Fruit fly (Drosophila melanogaster) whole organism, embryonic: ENCODE results near the gene CG15209.

Experiments
- CG12219 ChIP-seq: fragments of 200-800 bp; sonication (Bioruptor generic); optimal IDR thresholded peaks from 3 replicates; lab custom pipeline; 2018; ENCODE audit warnings: missing biosample characterization, mild to moderate bottlenecking, missing genetic modification characterization
- CG13775 ChIP-seq: fragments of 200-800 bp; sonication (Bioruptor generic); optimal IDR thresholded peaks from 3 replicates; lab custom pipeline; 2017; ENCODE audit warnings: missing biosample characterization, mild to moderate bottlenecking, missing genetic modification characterization
- CG17385 ChIP-seq: fragments of 200-800 bp; sonication (Bioruptor generic); optimal IDR thresholded peaks from 3 replicates; lab custom pipeline; 2018; ENCODE audit warnings: missing biosample characterization, mild to moderate bottlenecking, missing genetic modification characterization
- CG17912 ChIP-seq: fragments of 200-800 bp; sonication (Bioruptor generic); optimal IDR thresholded peaks from 2 replicates; lab custom pipeline; 2018; ENCODE audit warnings: missing biosample characterization, mild to moderate bottlenecking, missing genetic modification characterization
- CG18599 ChIP-seq: fragments of 200-800 bp; sonication (Bioruptor generic); optimal IDR thresholded peaks from 3 replicates; lab custom pipeline; 2017; ENCODE audit warnings: missing biosample characterization, missing genetic modification characterization, mild to moderate bottlenecking, moderate library complexity, missing genetic modification reagents
- CG18619 ChIP-seq: fragments of 200-800 bp; sonication (Bioruptor generic); optimal IDR thresholded peaks from 3 replicates; lab custom pipeline; 2017; ENCODE audit warnings: missing biosample characterization, mild to moderate bottlenecking, missing genetic modification characterization
- CG2116 ChIP-seq: fragments of 200-800 bp; sonication (Bioruptor generic); optimal IDR thresholded peaks from 3 replicates; lab custom pipeline; 2018; ENCODE audit warnings: missing biosample characterization, mild to moderate bottlenecking, missing genetic modification characterization
- CG33213 ChIP-seq: fragments of 200-800 bp; sonication (Bioruptor generic); optimal IDR thresholded peaks from 3 replicates; lab custom pipeline; 2016; ENCODE audit warnings: missing biosample characterization, missing genetic modification characterization
- CG4617 ChIP-seq: fragments of 200-800 bp; sonication (Bioruptor generic); optimal IDR thresholded peaks from 3 replicates; lab custom pipeline; 2016; ENCODE audit warnings: missing biosample characterization, missing genetic modification characterization, borderline replicate concordance
- CG4854 ChIP-seq: fragments of 200-800 bp; sonication (Bioruptor generic); optimal IDR thresholded peaks from 2 replicates; lab custom pipeline; 2016; ENCODE audit warnings: missing biosample characterization, missing genetic modification characterization, inconsistent platforms
- CG6654 ChIP-seq: fragments of 200-800 bp; sonication (Bioruptor generic); optimal IDR thresholded peaks from 2 replicates; lab custom pipeline; 2017; ENCODE audit warnings: missing biosample characterization, mild to moderate bottlenecking, missing genetic modification characterization
- CG6791 ChIP-seq: fragments of 200-800 bp; sonication (Bioruptor generic); IDR thresholded peaks from 3 replicates; pipeline ENCODE4 v1.3.6; 2022; ENCODE audit warnings: missing biosample characterization, missing genetic modification characterization; ENCODE audit not compliant: partially characterized antibody
- CG7987 ChIP-seq: fragments of 200-800 bp; sonication (Bioruptor generic); optimal IDR thresholded peaks from 2 replicates; lab custom pipeline; 2018; ENCODE audit warnings: missing biosample characterization, mild to moderate bottlenecking, missing genetic modification characterization, moderate library complexity
- CG9727 ChIP-seq: fragments of 200-800 bp; sonication (Bioruptor generic); optimal IDR thresholded peaks from 3 replicates; lab custom pipeline; 2017; ENCODE audit warnings: missing biosample characterization, mild to moderate bottlenecking, missing genetic modification characterization
- CG9932 ChIP-seq: fragments of 200-800 bp; sonication (Bioruptor generic); IDR thresholded peaks from 2 replicates; pipeline ENCODE4 v1.3.6; 2022; ENCODE audit warnings: missing biosample characterization, missing genetic modification characterization
- D19A ChIP-seq: fragments of 200-800 bp; optimal IDR thresholded peaks from 3 replicates; lab custom pipeline; 2019; ENCODE audit warnings: missing biosample characterization, mild to moderate bottlenecking, missing genetic modification characterization, moderate library complexity
- Dbx ChIP-seq: fragments of 200-800 bp; sonication (Bioruptor generic); IDR thresholded peaks from 3 replicates; pipeline ENCODE4 v1.3.6; 2022; ENCODE audit warnings: missing biosample characterization, missing genetic modification characterization
- Fer2 ChIP-seq: fragments of 200-800 bp; sonication (Bioruptor generic); optimal IDR thresholded peaks from 2 replicates; lab custom pipeline; 2018; ENCODE audit warnings: missing biosample characterization, mild to moderate bottlenecking, missing genetic modification characterization, moderate library complexity
- HLH54F ChIP-seq: fragments of 200-800 bp; sonication (Bioruptor generic); optimal IDR thresholded peaks from 3 replicates; lab custom pipeline; 2016; ENCODE audit warnings: missing biosample characterization, missing genetic modification characterization
- MTF-1 ChIP-seq: fragments of 200-800 bp; sonication (Bioruptor generic); optimal IDR thresholded peaks from 2 replicates; lab custom pipeline; 2018; ENCODE audit warnings: missing biosample characterization, mild to moderate bottlenecking, missing genetic modification characterization, borderline replicate concordance
- Myb ChIP-seq: fragments of 200-800 bp; sonication (Bioruptor generic); optimal IDR thresholded peaks from 2 replicates; lab custom pipeline; 2016; ENCODE audit warnings: missing biosample characterization, missing genetic modification characterization
- NC2β ChIP-seq: fragments of 200-800 bp; sonication (Bioruptor generic); optimal IDR thresholded peaks from 2 replicates; lab custom pipeline; 2016; ENCODE audit warnings: missing biosample characterization, missing genetic modification characterization
- NK7.1 ChIP-seq: fragments of 200-800 bp; sonication (Bioruptor generic); optimal IDR thresholded peaks from 3 replicates; lab custom pipeline; 2016; ENCODE audit warnings: missing biosample characterization, missing genetic modification characterization
- Neu2 ChIP-seq: fragments of 200-800 bp; sonication (Bioruptor generic); optimal IDR thresholded peaks from 3 replicates; lab custom pipeline; 2016; ENCODE audit warnings: missing biosample characterization, missing genetic modification characterization, borderline replicate concordance
- Oaz ChIP-seq: fragments of 200-800 bp; sonication (Bioruptor generic); IDR thresholded peaks from 2 replicates; pipeline ENCODE4 v1.3.6; 2022; ENCODE audit warnings: missing biosample characterization, missing genetic modification characterization
- Oli ChIP-seq: fragments of 200-800 bp; sonication (Bioruptor generic); optimal IDR thresholded peaks from 2 replicates; lab custom pipeline; 2018; ENCODE audit warnings: missing biosample characterization, mild to moderate bottlenecking, missing genetic modification characterization, moderate library complexity
- Sox100B ChIP-seq: fragments of 200-800 bp; sonication (Bioruptor generic); optimal IDR thresholded peaks from 3 replicates; lab custom pipeline; 2018; ENCODE audit warnings: missing biosample characterization, mild to moderate bottlenecking, missing genetic modification characterization
- Xbp1 ChIP-seq: fragments of 200-800 bp; sonication (Bioruptor generic); optimal IDR thresholded peaks from 3 replicates; lab custom pipeline; 2016; ENCODE audit warnings: missing biosample characterization, mild to moderate bottlenecking, missing genetic modification characterization
- YL-1 ChIP-seq: fragments of 200-800 bp; sonication (Bioruptor generic); optimal IDR thresholded peaks from 3 replicates; lab custom pipeline; 2017; ENCODE audit warnings: missing biosample characterization, mild to moderate bottlenecking, missing genetic modification characterization
- ac ChIP-seq: fragments of 200-800 bp; sonication (Bioruptor generic); optimal IDR thresholded peaks from 3 replicates; lab custom pipeline; 2017; ENCODE audit warnings: missing biosample characterization, mild to moderate bottlenecking, missing genetic modification characterization
- bowl ChIP-seq: fragments of 200-800 bp; sonication (Bioruptor generic); IDR thresholded peaks from 2 replicates; pipeline ENCODE4 v1.3.6; 2022; ENCODE audit warnings: missing biosample characterization, missing genetic modification characterization
- cas ChIP-seq: fragments of 200-800 bp; sonication (Bioruptor generic); IDR thresholded peaks from 2 replicates; pipeline ENCODE4 v1.3.6; 2022; ENCODE audit warnings: missing biosample characterization, missing genetic modification characterization
- cato ChIP-seq: fragments of 200-800 bp; sonication (Bioruptor generic); optimal IDR thresholded peaks from 2 replicates; lab custom pipeline; 2016; ENCODE audit warnings: missing biosample characterization, missing genetic modification characterization, borderline replicate concordance
- crp ChIP-seq, 2 experiments: fragments of 200-800 bp; sonication (Bioruptor generic); optimal IDR thresholded peaks; 2 replicates in 1 of 2; 3 replicates in 1 of 2; lab custom pipeline; 2017; ENCODE audit warnings: missing biosample characterization in 2 of 2, missing genetic modification characterization in 2 of 2, mild to moderate bottlenecking in 1 of 2, moderate library complexity in 1 of 2
- dpn ChIP-seq, 2 experiments: fragments of 200-800 bp; sonication (Bioruptor generic); optimal IDR thresholded peaks; 3 replicates each; lab custom pipeline; 2016; ENCODE audit warnings: missing biosample characterization in 2 of 2, missing genetic modification characterization in 2 of 2
- inv ChIP-seq: fragments of 200-800 bp; sonication (Bioruptor generic); IDR thresholded peaks from 2 replicates; pipeline ENCODE4 v1.3.6; 2022; ENCODE audit warnings: missing biosample characterization, missing genetic modification characterization; ENCODE audit not compliant: partially characterized antibody
- lab ChIP-seq: fragments of 200-800 bp; sonication (Bioruptor generic); optimal IDR thresholded peaks from 3 replicates; lab custom pipeline; 2017; ENCODE audit warnings: missing biosample characterization, missing genetic modification characterization, mild to moderate bottlenecking, moderate library complexity, missing genetic modification reagents
- mam ChIP-seq: fragments of 200-800 bp; sonication (Bioruptor generic); optimal IDR thresholded peaks from 3 replicates; lab custom pipeline; 2016; ENCODE audit warnings: missing biosample characterization, missing genetic modification characterization
- peb ChIP-seq: fragments of 200-800 bp; sonication (Bioruptor generic); IDR thresholded peaks from 2 replicates; pipeline ENCODE4 v1.3.6; 2022; ENCODE audit warnings: missing biosample characterization, missing genetic modification characterization
- psq ChIP-seq: fragments of 200-800 bp; sonication (Bioruptor generic); optimal IDR thresholded peaks from 2 replicates; lab custom pipeline; 2017; ENCODE audit warnings: missing biosample characterization, missing genetic modification characterization
- repo ChIP-seq: fragments of 200-800 bp; sonication (Bioruptor generic); optimal IDR thresholded peaks from 2 replicates; lab custom pipeline; 2016; ENCODE audit warnings: missing biosample characterization, missing genetic modification characterization
- sd ChIP-seq: fragments of 200-800 bp; sonication (Bioruptor generic); optimal IDR thresholded peaks from 3 replicates; lab custom pipeline; 2018; ENCODE audit warnings: missing biosample characterization, mild to moderate bottlenecking, missing genetic modification characterization, moderate library complexity
- sim ChIP-seq: fragments of 200-800 bp; sonication (Bioruptor generic); IDR thresholded peaks from 2 replicates; pipeline ENCODE4 v1.3.6; 2022; ENCODE audit warnings: missing biosample characterization, missing genetic modification characterization
- sima ChIP-seq: fragments of 200-800 bp; sonication (Bioruptor generic); optimal IDR thresholded peaks from 2 replicates; lab custom pipeline; 2016; ENCODE audit warnings: missing biosample characterization, missing genetic modification characterization
- sisA ChIP-seq: fragments of 200-800 bp; sonication (Bioruptor generic); IDR thresholded peaks from 2 replicates; pipeline ENCODE4 v1.3.6; 2022; ENCODE audit warnings: missing biosample characterization, missing genetic modification characterization
- so ChIP-seq: fragments of 200-800 bp; sonication (Bioruptor generic); IDR thresholded peaks from 3 replicates; pipeline ENCODE4 v1.3.6; 2022; ENCODE audit warnings: missing biosample characterization, missing genetic modification characterization
- sr ChIP-seq: fragments of 200-800 bp; sonication (Bioruptor generic); IDR thresholded peaks from 3 replicates; pipeline ENCODE4 v1.3.6; 2022; ENCODE audit warnings: missing biosample characterization, missing genetic modification characterization
- ttk ChIP-seq: fragments of 200-800 bp; sonication (Bioruptor generic); IDR thresholded peaks from 2 replicates; pipeline ENCODE4 v2.1.2; 2022; ENCODE audit warnings: missing biosample characterization, missing genetic modification characterization
- unc-4 ChIP-seq: fragments of 200-800 bp; sonication (Bioruptor generic); IDR thresholded peaks from 2 replicates; pipeline ENCODE4 v1.3.6; 2022; ENCODE audit warnings: missing biosample characterization, missing genetic modification characterization; ENCODE audit not compliant: partially characterized antibody
- vnd ChIP-seq: fragments of 200-800 bp; sonication (Bioruptor generic); IDR thresholded peaks from 3 replicates; pipeline ENCODE4 v1.3.6; 2022; ENCODE audit warnings: missing biosample characterization, missing genetic modification characterization; ENCODE audit not compliant: partially characterized antibody

Gene CG15209

DNA sequence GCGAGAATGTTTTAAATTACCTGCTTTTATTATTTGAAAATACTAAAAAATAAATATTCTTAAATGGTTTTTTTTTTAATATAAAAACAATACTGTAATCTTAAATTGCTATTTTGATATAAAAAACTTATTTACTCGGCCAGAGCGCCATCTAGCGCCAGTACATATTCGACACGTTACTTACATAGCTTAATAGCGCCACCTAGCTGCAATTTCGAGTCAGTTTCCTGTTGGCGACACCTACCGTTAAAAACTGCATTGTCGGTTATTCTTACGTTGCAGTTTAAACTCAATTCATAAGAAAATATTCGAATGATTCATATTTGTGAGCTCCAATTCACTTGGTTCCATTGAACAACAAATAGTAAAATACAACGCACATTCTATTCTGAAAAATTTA lies 9.6 kb upstream of the CG15209 start (continued):
- TF ChIP-seq unc-4 (GFP tag; lab: Robert Waterston, UW) (no peak), vnd (GFP tag; lab: Robert Waterston, UW) (no peak), peb (no peak), CG6791 (peak; percentile 44; the same call in 2 of the 3 replicates), CG4854 (GFP tag; lab: Kevin White, UChicago) (peak; percentile 37), sima (GFP tag; lab: Kevin White, UChicago) (no peak), cato (peak; percentile 18), Dbx (GFP tag; lab: Robert Waterston, UW) (peak; percentile 74), CG33213 (GFP tag; lab: Kevin White, UChicago) (peak; percentile 77), YL-1 (GFP tag; lab: Kevin White, UChicago) (peak; percentile 28), Neu2 (GFP tag; lab: Kevin White, UChicago) (no peak), CG13775 (GFP tag; lab: Kevin White, UChicago) (peak; percentile 20), Xbp1 (GFP tag; lab: Kevin White, UChicago) (peak; percentile 86), CG6654 (no peak), Fer2 (peak; percentile 33), Myb (GFP tag; lab: Kevin White, UChicago) (peak; percentile 89), crp (GFP tag; optimal IDR thresholded peaks at IDR 0.05; lab: Kevin White, UChicago) (no peak), CG17912 (GFP tag; lab: Kevin White, UChicago) (peak; percentile 65), inv (GFP tag; lab: Robert Waterston, UW) (no peak), sisA (GFP tag; lab: Robert Waterston, UW) (peak; percentile 67), CG17385 (GFP tag; lab: Kevin White, UChicago) (peak; percentile 33), Oaz (GFP tag; lab: Robert Waterston, UW) (0 out of 2 replicates have a peak, but pooled peaks have one; percentile 24), ttk (no peak), so (GFP tag; lab: Robert Waterston, UW) (no peak), mam (GFP tag; lab: Kevin White, UChicago) (peak; percentile 60), CG9727 (GFP tag; lab: Kevin White, UChicago) (peak; percentile 19), sim (no peak), repo (GFP tag; lab: Kevin White, UChicago) (peak; percentile 37), CG7987 (GFP tag; lab: Kevin White, UChicago) (peak; percentile 57), CG4617 (GFP tag; lab: Kevin White, UChicago) (peak; percentile 32), CG2116 (peak; percentile 60), Oli (tag; lab: Kevin White, UChicago) (peak; percentile 48), HLH54F (peak; percentile 50), sr (GFP tag; lab: Robert Waterston, UW) (0 out of 3 replicates have a peak, but pooled peaks have one; percentile 8), lab (peak; percentile 29), MTF-1 (GFP tag; lab: Kevin White, UChicago) (peak; percentile 17), CG18619 (GFP tag; lab: Kevin White, UChicago) (peak; percentile 44), CG9932 (peak; percentile 71), ac (no peak), NC2β (peak; percentile 58), bowl (no peak), cas (GFP tag; lab: Robert Waterston, UW) (no peak), sd (tag; lab: Kevin White, UChicago) (no peak), Sox100B (peak; percentile 20), D19A (tag; lab: Kevin White, UChicago) (no peak), psq (GFP tag; lab: Kevin White, UChicago) (no peak), CG18599 (GFP tag; lab: Kevin White, UChicago) (peak; percentile 27), CG12219 (GFP tag; lab: Kevin White, UChicago) (peak; percentile 24), dpn (GFP tag; optimal IDR thresholded peaks at IDR 0.05; lab: Kevin White, UChicago) (peak; percentile 71), NK7.1 (GFP tag; lab: Kevin White, UChicago) (peak; percentile 36)
